Worm (Caenorhabditis elegans) whole organism, L2 larva: Measurements from ENCODE around the gene T02D1.9.

Experiments used
- R02D3.7 ChIP-seq: fragments of 150-350 bp; optimal IDR thresholded peaks from 2 replicates; lab custom pipeline; 2014; ENCODE audit warnings: missing biosample characterization, missing genetic modification characterization
- alr-1 ChIP-seq: fragments of 150-350 bp; optimal IDR thresholded peaks from 2 replicates; lab custom pipeline; 2014; ENCODE audit warnings: missing biosample characterization, missing genetic modification characterization
- aly-2 ChIP-seq: fragments of 150-350 bp; optimal IDR thresholded peaks from 2 replicates; lab custom pipeline; 2014; ENCODE audit warnings: missing biosample characterization, missing genetic modification characterization
- ama-1 ChIP-seq: fragments of 150-350 bp; optimal IDR thresholded peaks from 2 replicates; lab custom pipeline; 2018; ENCODE audit warnings: inconsistent platforms
- blmp-1 ChIP-seq: sonication (generic microtip); optimal IDR thresholded peaks from 2 replicates; lab custom pipeline; 2017; ENCODE audit warnings: missing genetic modification characterization, mild to moderate bottlenecking, missing compliant biosample characterization, antibody characterized with exemption, moderate library complexity; ENCODE audit not compliant: insufficient read depth
- ceh-82 ChIP-seq: fragments of 150-350 bp; optimal IDR thresholded peaks from 2 replicates; lab custom pipeline; 2014; ENCODE audit warnings: missing biosample characterization, missing genetic modification characterization
- crh-2 ChIP-seq: sonication (generic microtip); optimal IDR thresholded peaks from 2 replicates; lab custom pipeline; 2017; ENCODE audit warnings: missing biosample characterization, missing genetic modification characterization
- elt-1 ChIP-seq: fragments of 150-350 bp; optimal IDR thresholded peaks from 2 replicates; lab custom pipeline; 2014; ENCODE audit warnings: missing biosample characterization, missing genetic modification characterization
- fos-1 ChIP-seq: fragments of 150-350 bp; optimal IDR thresholded peaks from 2 replicates; lab custom pipeline; 2014; ENCODE audit warnings: missing biosample characterization, missing genetic modification characterization
- gmeb-1 ChIP-seq: fragments of 150-350 bp; optimal IDR thresholded peaks from 2 replicates; lab custom pipeline; 2014; ENCODE audit warnings: missing biosample characterization, missing genetic modification characterization
- lin-13 ChIP-seq: fragments of 150-350 bp; optimal IDR thresholded peaks from 2 replicates; lab custom pipeline; 2014; ENCODE audit warnings: missing biosample characterization, missing genetic modification reagents, missing genetic modification characterization
- lin-39 ChIP-seq: fragments of 150-350 bp; optimal IDR thresholded peaks from 2 replicates; lab custom pipeline; 2014; ENCODE audit warnings: missing biosample characterization, missing genetic modification reagents, missing genetic modification characterization
- lsy-2 ChIP-seq, 2 experiments: fragments of 150-350 bp in 1 of 2; sonication (generic microtip) in 1 of 2; optimal IDR thresholded peaks; 2 replicates each; lab custom pipeline; 2014 to 2017; ENCODE audit warnings: missing biosample characterization in 2 of 2, missing genetic modification characterization in 2 of 2
- mab-5 ChIP-seq: fragments of 150-350 bp; optimal IDR thresholded peaks from 2 replicates; lab custom pipeline; 2014; ENCODE audit warnings: missing biosample characterization, missing genetic modification characterization
- mdl-1 ChIP-seq, 2 experiments: fragments of 150-350 bp in 1 of 2; sonication (generic microtip) in 1 of 2; optimal IDR thresholded peaks; 2 replicates each; lab custom pipeline; 2017; ENCODE audit warnings: missing biosample characterization in 2 of 2, missing genetic modification characterization in 2 of 2
- nhr-10 ChIP-seq: sonication (generic microtip); optimal IDR thresholded peaks from 2 replicates; lab custom pipeline; 2017; ENCODE audit warnings: missing biosample characterization, missing genetic modification characterization
- nhr-11 ChIP-seq: fragments of 150-350 bp; optimal IDR thresholded peaks from 2 replicates; lab custom pipeline; 2014; ENCODE audit warnings: missing biosample characterization, missing genetic modification characterization
- nhr-12 ChIP-seq: fragments of 150-350 bp; optimal IDR thresholded peaks from 2 replicates; lab custom pipeline; 2014; ENCODE audit warnings: missing biosample characterization, missing genetic modification characterization
- nhr-129 ChIP-seq: fragments of 150-350 bp; optimal IDR thresholded peaks from 2 replicates; lab custom pipeline; 2014; ENCODE audit warnings: missing biosample characterization, missing genetic modification characterization
- nhr-237 ChIP-seq: fragments of 150-350 bp; optimal IDR thresholded peaks from 2 replicates; lab custom pipeline; 2014; ENCODE audit warnings: missing biosample characterization, missing genetic modification characterization
- nhr-25 ChIP-seq: fragments of 150-350 bp; sonication (generic microtip); optimal IDR thresholded peaks from 3 replicates; lab custom pipeline; 2014; ENCODE audit warnings: missing biosample characterization, missing genetic modification characterization
- nhr-6 ChIP-seq: fragments of 150-350 bp; optimal IDR thresholded peaks from 2 replicates; lab custom pipeline; 2014; ENCODE audit warnings: missing biosample characterization, missing genetic modification characterization
- nhr-77 ChIP-seq: fragments of 150-350 bp; optimal IDR thresholded peaks from 2 replicates; lab custom pipeline; 2014; ENCODE audit warnings: missing biosample characterization, missing genetic modification characterization
- sem-4 ChIP-seq: fragments of 150-350 bp; optimal IDR thresholded peaks from 2 replicates; lab custom pipeline; 2014; ENCODE audit warnings: missing biosample characterization, missing genetic modification reagents, missing genetic modification characterization
- skn-1 ChIP-seq: sonication (generic microtip); optimal IDR thresholded peaks from 2 replicates; lab custom pipeline; 2017; ENCODE audit warnings: missing biosample characterization, missing genetic modification characterization
- sma-3 ChIP-seq: sonication (generic microtip); optimal IDR thresholded peaks from 2 replicates; lab custom pipeline; 2016; ENCODE audit warnings: missing genetic modification reagents, missing genetic modification characterization, missing compliant biosample characterization
- sma-9 ChIP-seq, 2 experiments: fragments of 150-350 bp in 1 of 2; sonication (generic microtip) in 1 of 2; optimal IDR thresholded peaks; 2 replicates each; lab custom pipeline; 2014 to 2016; ENCODE audit warnings: missing genetic modification characterization in 2 of 2, mild to moderate bottlenecking in 1 of 2, missing biosample characterization in 1 of 2, missing compliant biosample characterization in 1 of 2, missing genetic modification reagents in 1 of 2, moderate library complexity in 1 of 2
- snpc-4 ChIP-seq: fragments of 150-350 bp; optimal IDR thresholded peaks from 2 replicates; lab custom pipeline; 2014; ENCODE audit warnings: missing biosample characterization, missing genetic modification characterization
- unc-55 ChIP-seq: fragments of 150-350 bp; sonication (generic microtip); optimal IDR thresholded peaks from 3 replicates; lab custom pipeline; 2014; ENCODE audit warnings: missing biosample characterization, missing genetic modification reagents, missing genetic modification characterization
- unc-62 ChIP-seq: fragments of 150-350 bp; optimal IDR thresholded peaks from 2 replicates; lab custom pipeline; 2014; ENCODE audit warnings: missing biosample characterization, missing genetic modification reagents, missing genetic modification characterization
- ztf-1 ChIP-seq: fragments of 200-800 bp; sonication (Bioruptor generic); conservative IDR thresholded peaks from 2 replicates; pipeline ENCODE4 v1.3.6; 2022; ENCODE audit warnings: missing genetic modification characterization, missing compliant biosample characterization
- ztf-11 ChIP-seq: sonication (generic microtip); optimal IDR thresholded peaks from 2 replicates; lab custom pipeline; 2017; ENCODE audit warnings: missing biosample characterization, missing genetic modification characterization

Gene T02D1.9

ce11 chrIV:17380061-17380680 lies 27.2 kb downstream of the T02D1.9 start, which contains the start of the genes C30H6.9 and dlat-2 (continued):
- no peak for TF ChIP-seq nhr-6 (tag; lab: Kevin White, UChicago)
- TF ChIP-seq blmp-1: no peak
- TF ChIP-seq ztf-11 (tag; lab: Kevin White, UChicago): no peak
- TF ChIP-seq nhr-77 (tag; lab: Kevin White, UChicago): no peak
- TF ChIP-seq ceh-82 (tag; lab: Kevin White, UChicago): no peak
- no peak for TF ChIP-seq aly-2 (tag; lab: Kevin White, UChicago)
- TF ChIP-seq lin-39 (tag; lab: Kevin White, UChicago): no peak
- TF ChIP-seq sma-9 (GFP tag; optimal IDR thresholded peaks at IDR 0.05; lab: Kevin White, UChicago): no peak
- TF ChIP-seq sma-9 (tag; optimal IDR thresholded peaks at IDR 0.05; lab: Kevin White, UChicago): no peak
- TF ChIP-seq ama-1 (lab: Kevin White, UChicago): no peak
- TF ChIP-seq nhr-12: no peak
- peak; percentile 11 for TF ChIP-seq lin-13 (GFP tag; lab: Kevin White, UChicago)
- peak; percentile 60 for TF ChIP-seq unc-55

- TF ChIP-seq sem-4 (tag; lab: Kevin White, UChicago) (no peak), lsy-2 (tag; optimal IDR thresholded peaks at IDR 0.05; lab: Kevin White, UChicago) (no peak), sma-3 (GFP tag; lab: Kevin White, UChicago) (no peak), ztf-1 (GFP tag; lab: Robert Waterston, UW) (no peak), snpc-4 (tag; lab: Kevin White, UChicago) (no peak), unc-55 (no peak), mdl-1 (tag; optimal IDR thresholded peaks at IDR 0.05; lab: Kevin White, UChicago) (no peak), nhr-12 (no peak), unc-62 (GFP tag; lab: Kevin White, UChicago) (no peak), ama-1 (lab: Kevin White, UChicago) (no peak), skn-1 (no peak), ceh-82 (tag; lab: Kevin White, UChicago) (no peak), lin-13 (GFP tag; lab: Kevin White, UChicago) (no peak), nhr-237 (tag; lab: Kevin White, UChicago) (no peak), gmeb-1 (tag; lab: Kevin White, UChicago) (no peak), nhr-10 (tag; lab: Kevin White, UChicago) (no peak)
These were observed 31.3 kb downstream of the T02D1.9 start, which contains the start of gene haf-1 for ce11 chrIV:17376127-17376526. haf-1 (plus strand) TSS chrIV:17376427.

ce11 chrIV:17371469-17371868 lies 35.9 kb downstream of the T02D1.9 start, which contains the start of gene C30H6.5:
C30H6.5 (plus strand) TSS chrIV:17371769.
- no peak for TF ChIP-seq snpc-4 (tag; lab: Kevin White, UChicago)
- TF ChIP-seq R02D3.7: no peak
- no peak for TF ChIP-seq nhr-237 (tag; lab: Kevin White, UChicago)
- TF ChIP-seq lin-39 (tag; lab: Kevin White, UChicago): no peak
- no peak for TF ChIP-seq nhr-11
- no peak for TF ChIP-seq mab-5 (tag; lab: Kevin White, UChicago)
- TF ChIP-seq gmeb-1 (tag; lab: Kevin White, UChicago): no peak
- TF ChIP-seq nhr-25 (tag; lab: Kevin White, UChicago): no peak
- TF ChIP-seq nhr-12: no peak
- no peak for TF ChIP-seq crh-2 (tag; lab: Kevin White, UChicago)
- TF ChIP-seq nhr-129 (tag; lab: Kevin White, UChicago): no peak
- no peak for TF ChIP-seq alr-1 (tag; lab: Kevin White, UChicago)
- TF ChIP-seq fos-1 (tag; lab: Kevin White, UChicago): no peak

DNA sequence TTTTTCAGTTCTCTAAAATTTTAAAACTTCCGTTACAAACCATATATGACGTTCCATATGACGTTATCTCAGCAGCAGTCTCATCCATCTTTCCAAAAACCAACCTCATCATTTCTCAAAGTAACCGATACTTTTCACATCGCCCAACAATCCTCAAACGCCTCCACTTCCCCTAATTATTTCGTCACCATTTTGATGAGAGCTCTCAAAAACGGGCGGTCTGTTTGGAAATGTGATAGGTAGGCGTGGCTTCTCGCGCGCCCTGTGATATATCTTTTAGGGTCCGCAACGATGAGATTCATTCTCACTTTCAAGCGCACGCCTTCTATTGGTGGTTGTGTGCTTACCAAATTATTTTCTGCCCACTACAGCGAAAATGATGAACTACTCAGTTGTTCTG lies 39.1 kb downstream of the T02D1.9 start, which contains the start of gene trh-1:
Gene trh-1, plus strand, starts transcription at position 301 of the 400 bp plus-strand sequence.
- TF ChIP-seq ama-1 (lab: Kevin White, UChicago): no peak
- TF ChIP-seq nhr-11: no peak
- no peak for TF ChIP-seq R02D3.7
- TF ChIP-seq mdl-1 (tag; optimal IDR thresholded peaks at IDR 0.05; lab: Kevin White, UChicago): no peak
- TF ChIP-seq elt-1 (tag; lab: Kevin White, UChicago): no peak
- TF ChIP-seq, all 48 proteins: peak for 0

- no peak for TF ChIP-seq sma-9 (GFP tag; optimal IDR thresholded peaks at IDR 0.05; lab: Kevin White, UChicago)
- no peak for TF ChIP-seq sma-9 (tag; optimal IDR thresholded peaks at IDR 0.05; lab: Kevin White, UChicago)
These were observed 40.1 kb downstream of the T02D1.9 start, which contains the start of gene zipt-17 for ce11 chrIV:17367294-17367693. zipt-17 (minus strand) TSS chrIV:17367394.
